Worm (Caenorhabditis elegans) whole organism, L4 larva: ENCODE results near the gene F58E6.8.

Experiments used
- F26F4.8 ChIP-seq: fragments of 200-800 bp; sonication (Bioruptor generic); conservative IDR thresholded peaks from 2 replicates; pipeline ENCODE4 v1.3.6; 2022; ENCODE audit warnings: missing genetic modification characterization, missing compliant biosample characterization
- hlh-30 ChIP-seq: sonication (generic microtip); optimal IDR thresholded peaks from 2 replicates; lab custom pipeline; 2017; ENCODE audit warnings: antibody characterized with exemption, mild to moderate bottlenecking, missing genetic modification characterization, missing compliant biosample characterization; ENCODE audit not compliant: insufficient read depth
- lin-13 ChIP-seq: fragments of 150-350 bp; optimal IDR thresholded peaks from 2 replicates; lab custom pipeline; 2014; ENCODE audit warnings: missing biosample characterization, missing genetic modification reagents, missing genetic modification characterization
- zag-1 ChIP-seq: fragments of 150-350 bp; optimal IDR thresholded peaks from 2 replicates; lab custom pipeline; 2014; ENCODE audit warnings: missing biosample characterization, missing genetic modification characterization

- no peak for TF ChIP-seq zag-1 (tag; lab: Kevin White, UChicago)
- no peak for TF ChIP-seq F26F4.8 (GFP tag; lab: Robert Waterston, UW)
- TF ChIP-seq lin-13 (GFP tag; lab: Kevin White, UChicago) = peak; percentile 92
- peak; percentile 100 for TF ChIP-seq hlh-30 (tag; lab: Kevin White, UChicago)
These were observed 34.1 kb upstream of the F58E6.8 start, which contains the start of gene ztf-7 for ce11 chrV:9789657-9790261.
